Fruit fly (Drosophila melanogaster) Kc167 (cell line): ENCODE measurements around the gene CG12589.

Experiments used
- h ChIP-seq: fragments of >200 bp; optimal IDR thresholded peaks from 3 replicates; lab custom pipeline; 2018; ENCODE audit warnings: missing external identifiers
- insv ChIP-seq: fragments of >200 bp; optimal IDR thresholded peaks from 3 replicates; lab custom pipeline; 2018; ENCODE audit warnings: missing external identifiers
- psq ChIP-seq: fragments of >200 bp; optimal IDR thresholded peaks from 2 replicates; lab custom pipeline; 2017; ENCODE audit warnings: missing external identifiers

DNA sequence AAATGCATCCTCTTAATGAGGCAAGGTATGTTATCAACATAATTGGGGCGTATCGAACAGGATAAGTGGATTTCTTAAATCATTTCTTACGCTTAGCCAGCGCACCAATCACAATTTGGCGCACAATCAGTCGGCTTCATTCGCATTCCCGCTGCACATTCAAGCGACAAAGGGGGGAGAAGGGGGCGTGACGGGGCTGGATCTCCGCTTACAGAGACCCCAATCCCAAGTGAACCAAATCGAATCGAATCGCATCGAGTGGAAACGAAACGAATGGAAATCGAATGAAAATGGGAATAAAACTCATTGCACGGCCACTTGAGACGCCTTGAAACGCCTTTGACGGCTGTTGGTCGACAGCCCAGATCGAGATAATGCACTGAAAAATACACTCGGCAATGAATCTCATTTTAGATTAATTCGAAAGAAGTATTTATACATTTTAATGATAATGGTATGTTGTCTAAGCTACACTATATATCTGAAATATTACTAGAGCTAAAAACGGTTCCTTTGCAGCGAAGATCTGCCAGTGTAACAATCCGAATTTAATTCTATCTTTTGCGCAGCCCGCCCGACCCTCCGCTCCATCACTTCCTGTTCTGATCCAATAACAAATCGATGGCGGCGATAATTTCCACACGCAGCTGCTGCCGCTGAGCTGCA lies 43.5 kb downstream of the CG12589 start:
- no peak for TF ChIP-seq psq (lab: Kevin White, UChicago)
- TF ChIP-seq insv (lab: Kevin White, UChicago) = no peak
- no peak for TF ChIP-seq h (lab: Kevin White, UChicago)
